Fruit fly (Drosophila melanogaster): ENCODE data around the gene FoxP.

DNA sequence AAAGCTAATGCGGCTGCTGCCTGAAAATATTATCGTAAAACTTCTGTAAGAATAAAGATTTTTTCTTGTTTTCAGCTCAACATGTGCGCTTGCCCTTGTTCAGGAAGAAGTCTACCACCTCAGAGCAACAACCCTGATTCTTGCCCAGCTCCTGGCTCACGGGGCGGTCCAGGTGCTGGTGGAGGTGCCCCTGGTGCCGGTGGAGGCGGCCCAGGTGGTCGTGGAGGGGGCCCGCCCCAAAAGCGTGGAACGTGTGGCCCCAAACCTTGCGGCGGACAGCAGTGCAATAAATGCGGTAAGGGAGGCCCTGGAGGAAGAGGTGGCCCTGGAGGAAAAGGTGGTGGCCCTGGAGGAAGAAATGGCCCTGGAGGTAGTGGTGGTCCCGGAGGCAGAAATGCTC lies 13.3 kb upstream of the FoxP start:
- TF ChIP-seq tai (GFP tag; optimal IDR thresholded peaks at IDR 0.05): no peak
- no peak for TF ChIP-seq dsf (GFP tag; optimal IDR thresholded peaks at IDR 0.05; ENCODE audit: borderline replicate concordance)
- no peak for TF ChIP-seq lola (GFP tag; optimal IDR thresholded peaks at IDR 0.05)
- no peak for TF ChIP-seq fru (GFP tag; optimal IDR thresholded peaks at IDR 0.05)
- TF ChIP-seq foxo (GFP tag; optimal IDR thresholded peaks at IDR 0.05): no peak
- TF ChIP-seq h (GFP tag; optimal IDR thresholded peaks at IDR 0.05): no peak
- TF ChIP-seq woc (GFP tag; optimal IDR thresholded peaks at IDR 0.05): no peak
- no peak for TF ChIP-seq Vsx2 (GFP tag; optimal IDR thresholded peaks at IDR 0.05; ENCODE audit: partially characterized antibody)
- no peak for TF ChIP-seq Sp1 (GFP tag; optimal IDR thresholded peaks at IDR 0.05)
- TF ChIP-seq rgr (GFP tag; optimal IDR thresholded peaks at IDR 0.05): no peak
- TF ChIP-seq OdsH (GFP tag; optimal IDR thresholded peaks at IDR 0.05): no peak
- TF ChIP-seq usp (GFP tag; optimal IDR thresholded peaks at IDR 0.05): no peak
- no peak for TF ChIP-seq brk (GFP tag; optimal IDR thresholded peaks at IDR 0.05)

Measured in whole organism, wandering third instar larva.